Worm (Caenorhabditis elegans) whole organism, young adult: ENCODE results near the gene srp-3.

Experiments used
- B0019.2 ChIP-seq: fragments of 200-800 bp; sonication (Bioruptor generic); conservative IDR thresholded peaks from 2 replicates; pipeline ENCODE4 v1.3.6; 2022; ENCODE audit warnings: missing genetic modification reagents, missing genetic modification characterization, missing compliant biosample characterization
- F33H1.4 ChIP-seq: fragments of 200-800 bp; sonication (Bioruptor generic); IDR thresholded peaks from 2 replicates; pipeline ENCODE4 v1.3.6; 2022; ENCODE audit warnings: missing genetic modification reagents, missing genetic modification characterization, missing compliant biosample characterization
- F55B11.4 ChIP-seq: sonication (generic microtip); optimal IDR thresholded peaks from 2 replicates; lab custom pipeline; 2016; ENCODE audit warnings: missing compliant biosample characterization, missing genetic modification characterization, borderline replicate concordance; ENCODE audit not compliant: insufficient read depth
- F57A8.1 ChIP-seq: fragments of 200-800 bp; sonication (Bioruptor generic); optimal IDR thresholded peaks from 2 replicates; lab custom pipeline; 2018; ENCODE audit warnings: mild to moderate bottlenecking, missing genetic modification characterization, moderate library complexity, missing compliant biosample characterization
- K12H6.12 ChIP-seq: fragments of 200-800 bp; sonication (Bioruptor generic); optimal IDR thresholded peaks from 2 replicates; lab custom pipeline; 2018; ENCODE audit warnings: mild to moderate bottlenecking, missing genetic modification characterization, missing compliant biosample characterization
- T07F8.4 ChIP-seq: sonication (generic microtip); optimal IDR thresholded peaks from 2 replicates; lab custom pipeline; 2016; ENCODE audit warnings: mild to moderate bottlenecking, missing genetic modification characterization, moderate library complexity, missing compliant biosample characterization
- Y67H2A.10 ChIP-seq: fragments of 200-800 bp; sonication (Bioruptor generic); conservative IDR thresholded peaks from 2 replicates; pipeline ENCODE4 v1.3.6; 2022; ENCODE audit warnings: missing genetic modification reagents, missing genetic modification characterization, missing compliant biosample characterization
- akir-1 ChIP-seq: fragments of 200-800 bp; sonication (Bioruptor generic); optimal IDR thresholded peaks from 2 replicates; lab custom pipeline; 2018; ENCODE audit warnings: mild to moderate bottlenecking, missing genetic modification characterization, moderate library complexity, missing compliant biosample characterization
- ama-1 ChIP-seq, 3 experiments: fragments of 150-350 bp in 1 of 3; sonication (generic microtip) in 2 of 3; optimal IDR thresholded peaks; 2 replicates each; lab custom pipeline; 2014 to 2018; ENCODE audit warnings: missing biosample characterization in 2 of 3, missing genetic modification characterization in 2 of 3, missing genetic modification reagents in 2 of 3
- aptf-3 ChIP-seq: fragments of 200-800 bp; sonication (Bioruptor generic); IDR thresholded peaks from 2 replicates; pipeline ENCODE4 v1.3.6; 2022; ENCODE audit warnings: missing genetic modification characterization, missing compliant biosample characterization
- athp-1 ChIP-seq: sonication (generic microtip); optimal IDR thresholded peaks from 2 replicates; lab custom pipeline; 2017; ENCODE audit warnings: mild to moderate bottlenecking, missing genetic modification characterization, missing compliant biosample characterization
- attf-5 ChIP-seq: fragments of 200-800 bp; sonication (Bioruptor generic); optimal IDR thresholded peaks from 2 replicates; lab custom pipeline; 2018; ENCODE audit warnings: mild to moderate bottlenecking, missing genetic modification characterization, missing compliant biosample characterization
- cebp-1 ChIP-seq, 2 experiments: fragments of 200-800 bp in 1 of 2; sonication (Bioruptor generic) in 1 of 2; sonication (generic microtip) in 1 of 2; IDR thresholded peaks in 1 of 2; optimal IDR thresholded peaks in 1 of 2; 2 replicates each; pipeline versions ENCODE4 v1.3.6 to Lab custom; 2017 to 2022; ENCODE audit warnings: missing compliant biosample characterization in 2 of 2, missing genetic modification characterization in 2 of 2, mild to moderate bottlenecking in 1 of 2, missing genetic modification reagents in 1 of 2, moderate library complexity in 1 of 2
- ceh-27 ChIP-seq: fragments of 200-800 bp; sonication (Bioruptor generic); optimal IDR thresholded peaks from 2 replicates; lab custom pipeline; 2018; ENCODE audit warnings: mild to moderate bottlenecking, missing genetic modification characterization, moderate library complexity, missing compliant biosample characterization
- ceh-58 ChIP-seq: fragments of 200-800 bp; sonication (Bioruptor generic); IDR thresholded peaks from 2 replicates; pipeline ENCODE4 v1.3.6; 2022; ENCODE audit warnings: missing genetic modification characterization, missing compliant biosample characterization
- chd-7 ChIP-seq: sonication (generic microtip); optimal IDR thresholded peaks from 2 replicates; lab custom pipeline; 2016; ENCODE audit warnings: mild to moderate bottlenecking, missing genetic modification characterization, moderate library complexity, missing compliant biosample characterization
- dox-1 ChIP-seq: fragments of 200-800 bp; sonication (Bioruptor generic); IDR thresholded peaks from 2 replicates; pipeline ENCODE4 v1.3.6; 2022; ENCODE audit warnings: missing genetic modification reagents, missing genetic modification characterization, missing compliant biosample characterization
- egrh-3 ChIP-seq: fragments of 200-800 bp; sonication (Bioruptor generic); IDR thresholded peaks from 2 replicates; pipeline ENCODE4 v1.3.6; 2022; ENCODE audit warnings: missing genetic modification reagents, missing genetic modification characterization, missing compliant biosample characterization
- hmg-1.2 ChIP-seq: fragments of 200-800 bp; sonication (Bioruptor generic); IDR thresholded peaks from 2 replicates; pipeline ENCODE4 v1.3.6; 2022; ENCODE audit warnings: missing genetic modification reagents, missing genetic modification characterization, missing compliant biosample characterization
- hmg-20 ChIP-seq: fragments of 200-800 bp; sonication (Bioruptor generic); IDR thresholded peaks from 2 replicates; pipeline ENCODE4 v1.3.6; 2022; ENCODE audit warnings: missing genetic modification reagents, missing genetic modification characterization, missing compliant biosample characterization
- lin-40 ChIP-seq: sonication (generic microtip); optimal IDR thresholded peaks from 2 replicates; lab custom pipeline; 2016; ENCODE audit warnings: missing genetic modification characterization, mild to moderate bottlenecking, missing compliant biosample characterization, missing genotype, missing genetic modification reagents
- lsy-27 ChIP-seq: sonication (generic microtip); optimal IDR thresholded peaks from 2 replicates; lab custom pipeline; 2017; ENCODE audit warnings: missing genetic modification characterization, mild to moderate bottlenecking, missing compliant biosample characterization, antibody characterized with exemption, missing genotype, borderline replicate concordance; ENCODE audit not compliant: insufficient read depth
- madf-3 ChIP-seq: fragments of 200-800 bp; sonication (Bioruptor generic); IDR thresholded peaks from 2 replicates; pipeline ENCODE4 v1.3.6; 2022; ENCODE audit warnings: missing genetic modification reagents, missing genetic modification characterization, missing compliant biosample characterization
- mcd-1 ChIP-seq: fragments of 200-800 bp; sonication (Bioruptor generic); IDR thresholded peaks from 2 replicates; pipeline ENCODE4 v1.3.6; 2022; ENCODE audit warnings: missing genetic modification reagents, missing genetic modification characterization, missing compliant biosample characterization
- nhr-120 ChIP-seq: fragments of 200-800 bp; sonication (Bioruptor generic); IDR thresholded peaks from 2 replicates; pipeline ENCODE4 v1.3.6; 2022; ENCODE audit warnings: missing genetic modification characterization, missing compliant biosample characterization
- nhr-27 ChIP-seq: fragments of 200-800 bp; sonication (Bioruptor generic); optimal IDR thresholded peaks from 2 replicates; lab custom pipeline; 2018; ENCODE audit warnings: mild to moderate bottlenecking, missing genetic modification characterization, moderate library complexity, missing compliant biosample characterization
- pbrm-1 ChIP-seq: fragments of 200-800 bp; sonication (Bioruptor generic); IDR thresholded peaks from 2 replicates; pipeline ENCODE4 v1.3.6; 2022; ENCODE audit warnings: missing genetic modification reagents, missing genetic modification characterization, missing compliant biosample characterization
- pha-4 ChIP-seq: fragments of 150-350 bp; sonication (generic microtip); optimal IDR thresholded peaks from 2 replicates; lab custom pipeline; 2014; ENCODE audit warnings: missing biosample characterization, missing genetic modification reagents, missing genetic modification characterization
- sdz-38 ChIP-seq: sonication (generic microtip); optimal IDR thresholded peaks from 2 replicates; lab custom pipeline; 2016; ENCODE audit warnings: missing genotype, missing genetic modification characterization, missing compliant biosample characterization
- snpc-4 ChIP-seq, 5 experiments: fragments of 150-350 bp in 1 of 5; sonication (generic microtip) in 4 of 5; optimal IDR thresholded peaks; 2 replicates each; lab custom pipeline; 2014 to 2018; ENCODE audit warnings: missing genetic modification characterization in 5 of 5, missing biosample characterization in 3 of 5, antibody characterized with exemption in 2 of 5, mild to moderate bottlenecking in 2 of 5, missing compliant biosample characterization in 2 of 5, missing genotype in 2 of 5, moderate library complexity in 2 of 5, missing genetic modification reagents in 1 of 5
- somi-1 ChIP-seq: fragments of 200-800 bp; sonication (Bioruptor generic); optimal IDR thresholded peaks from 2 replicates; lab custom pipeline; 2018; ENCODE audit warnings: mild to moderate bottlenecking, missing genetic modification characterization, missing compliant biosample characterization
- sptf-2 ChIP-seq: fragments of 200-800 bp; sonication (Bioruptor generic); optimal IDR thresholded peaks from 2 replicates; lab custom pipeline; 2018; ENCODE audit warnings: mild to moderate bottlenecking, missing genetic modification characterization, missing compliant biosample characterization
- tbx-9 ChIP-seq: sonication (generic microtip); optimal IDR thresholded peaks from 2 replicates; lab custom pipeline; 2016; ENCODE audit warnings: borderline replicate concordance, missing genetic modification characterization, inconsistent platforms, missing compliant biosample characterization
- unc-130 ChIP-seq: sonication (generic microtip); optimal IDR thresholded peaks from 2 replicates; lab custom pipeline; 2016; ENCODE audit warnings: missing genetic modification reagents, missing genetic modification characterization, missing compliant biosample characterization
- zfh-2 ChIP-seq: fragments of 200-800 bp; sonication (Bioruptor generic); conservative IDR thresholded peaks from 2 replicates; pipeline ENCODE4 v1.3.6; 2022; ENCODE audit warnings: missing genetic modification reagents, missing genetic modification characterization, missing compliant biosample characterization
- zim-3 ChIP-seq: sonication (generic microtip); optimal IDR thresholded peaks from 2 replicates; lab custom pipeline; 2017; ENCODE audit warnings: mild to moderate bottlenecking, missing genetic modification characterization, moderate library complexity, missing compliant biosample characterization
- ztf-18 ChIP-seq: sonication (generic microtip); optimal IDR thresholded peaks from 2 replicates; lab custom pipeline; 2016; ENCODE audit warnings: missing genotype, mild to moderate bottlenecking, missing genetic modification characterization, missing compliant biosample characterization
- ztf-25 ChIP-seq: fragments of 200-800 bp; sonication (Bioruptor generic); IDR thresholded peaks from 2 replicates; pipeline ENCODE4 v1.3.6; 2022; ENCODE audit warnings: missing genetic modification reagents, missing genetic modification characterization, missing compliant biosample characterization
- ztf-28 ChIP-seq: fragments of 200-800 bp; sonication (Bioruptor generic); IDR thresholded peaks from 2 replicates; pipeline ENCODE4 v1.3.6; 2022; ENCODE audit warnings: missing genetic modification reagents, missing genetic modification characterization, missing compliant biosample characterization
- ztf-3 ChIP-seq: fragments of 200-800 bp; sonication (Bioruptor generic); optimal IDR thresholded peaks from 2 replicates; lab custom pipeline; 2018; ENCODE audit warnings: mild to moderate bottlenecking, missing genetic modification characterization, missing compliant biosample characterization
- ztf-6 ChIP-seq: fragments of 200-800 bp; sonication (Bioruptor generic); IDR thresholded peaks from 2 replicates; pipeline ENCODE4 v1.3.6; 2022; ENCODE audit warnings: missing genetic modification reagents, missing genetic modification characterization, missing compliant biosample characterization

srp-3 gene

ce11 chrV:1940472-1941221 lies 32.0 kb downstream of the srp-3 start:
- TF ChIP-seq Y67H2A.10 (GFP tag; lab: Robert Waterston, UW) (no peak), ceh-27 (GFP tag; lab: Kevin White, UChicago) (peak; percentile 12)

- TF ChIP-seq nhr-120 (GFP tag; lab: Robert Waterston, UW) (no peak), pbrm-1 (GFP tag; lab: Robert Waterston, UW) (no peak), nhr-27 (tag; lab: Kevin White, UChicago) (no peak), chd-7 (tag; lab: Kevin White, UChicago) (no peak), egrh-3 (GFP tag; lab: Robert Waterston, UW) (0 out of 2 replicates have a peak, but pooled peaks have one; percentile 15), zim-3 (tag; lab: Kevin White, UChicago) (no peak), ztf-18 (tag; lab: Kevin White, UChicago) (no peak), pha-4 (tag; lab: Kevin White, UChicago) (no peak), hmg-1.2 (GFP tag; lab: Robert Waterston, UW) (0 out of 2 replicates have a peak, but pooled peaks have one; percentile 7), lin-40 (tag; lab: Kevin White, UChicago) (peak; percentile 17), mcd-1 (peak; percentile 25; the same call in 1 of the 2 replicates), attf-5 (GFP tag; lab: Kevin White, UChicago) (no peak), cebp-1 (GFP tag; IDR thresholded peaks at IDR 0.05; lab: Robert Waterston, UW) (no peak), cebp-1 (tag; optimal IDR thresholded peaks at IDR 0.05; lab: Kevin White, UChicago) (peak; percentile 47), akir-1 (GFP tag; lab: Kevin White, UChicago) (no peak), aptf-3 (GFP tag; lab: Robert Waterston, UW) (no peak), dox-1 (GFP tag; lab: Robert Waterston, UW) (no peak), ceh-27 (GFP tag; lab: Kevin White, UChicago) (peak; percentile 12), F33H1.4 (GFP tag; lab: Robert Waterston, UW) (no peak), K12H6.12 (tag; lab: Kevin White, UChicago) (peak; percentile 61), B0019.2 (no peak), hmg-20 (GFP tag; lab: Robert Waterston, UW) (no peak), unc-130 (GFP tag; lab: Kevin White, UChicago) (no peak), ztf-3 (GFP tag; lab: Kevin White, UChicago) (no peak), sdz-38 (tag; lab: Kevin White, UChicago) (no peak), zfh-2 (GFP tag; lab: Robert Waterston, UW) (peak; percentile 86), T07F8.4 (tag; lab: Kevin White, UChicago) (no peak), lsy-27 (tag; lab: Kevin White, UChicago) (no peak), ztf-6 (GFP tag; lab: Robert Waterston, UW) (no peak), sptf-2 (GFP tag; lab: Kevin White, UChicago) (no peak), ama-1 (optimal IDR thresholded peaks at IDR 0.05; lab: Kevin White, UChicago) (no peak), ama-1 (GFP tag; optimal IDR thresholded peaks at IDR 0.05; lab: Kevin White, UChicago) (no peak), F57A8.1 (peak; percentile 23), ceh-58 (GFP tag; lab: Robert Waterston, UW) (no peak), athp-1 (tag; lab: Kevin White, UChicago) (no peak), snpc-4 (GFP tag; optimal IDR thresholded peaks at IDR 0.05; lab: Kevin White, UChicago) (no peak), snpc-4 (tag; optimal IDR thresholded peaks at IDR 0.05; lab: Kevin White, UChicago) (no peak), ztf-28 (no peak), tbx-9 (tag; lab: Kevin White, UChicago) (no peak), ztf-25 (GFP tag; lab: Robert Waterston, UW) (no peak), F55B11.4 (tag; lab: Kevin White, UChicago) (no peak), somi-1 (no peak), madf-3 (no peak)
Observed at ce11 chrV:1943465-1943864, 34.8 kb downstream of the srp-3 start.
